Worm (Caenorhabditis elegans) whole organism, young adult: ENCODE results near the gene F56D2.8.

Experiments used
- B0019.2 ChIP-seq: fragments of 200-800 bp; sonication (Bioruptor generic); conservative IDR thresholded peaks from 2 replicates; pipeline ENCODE4 v1.3.6; 2022; ENCODE audit warnings: missing genetic modification reagents, missing genetic modification characterization, missing compliant biosample characterization
- ama-1 ChIP-seq, 3 experiments: fragments of 150-350 bp in 1 of 3; sonication (generic microtip) in 2 of 3; optimal IDR thresholded peaks; 2 replicates each; lab custom pipeline; 2014 to 2018; ENCODE audit warnings: missing biosample characterization in 2 of 3, missing genetic modification characterization in 2 of 3, missing genetic modification reagents in 2 of 3
- hlh-12 ChIP-seq: sonication (generic microtip); optimal IDR thresholded peaks from 2 replicates; lab custom pipeline; 2016; ENCODE audit warnings: missing genetic modification characterization, missing compliant biosample characterization
- sptf-2 ChIP-seq: fragments of 200-800 bp; sonication (Bioruptor generic); optimal IDR thresholded peaks from 2 replicates; lab custom pipeline; 2018; ENCODE audit warnings: mild to moderate bottlenecking, missing genetic modification characterization, missing compliant biosample characterization

DNA sequence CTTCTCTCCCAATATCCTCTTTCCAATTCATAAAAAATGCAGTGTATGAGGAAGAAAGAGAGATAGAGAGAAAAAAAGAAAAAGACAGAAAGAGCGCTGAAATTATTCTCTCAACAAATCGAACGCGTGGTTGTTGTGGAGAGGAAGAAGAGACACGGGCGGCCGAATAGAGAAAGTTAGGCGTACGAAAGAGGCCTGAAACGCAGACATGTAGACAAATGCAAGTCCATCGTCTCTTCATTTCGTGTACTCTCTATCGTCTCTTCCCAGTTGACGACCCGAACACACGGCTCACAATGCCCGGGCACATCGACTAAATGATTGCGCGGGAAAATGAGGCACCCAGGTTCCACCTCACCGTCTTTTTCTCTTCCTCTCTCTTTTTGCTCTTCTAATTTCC is 38.6 kb upstream of the F56D2.8 start:
- TF ChIP-seq ama-1 (optimal IDR thresholded peaks at IDR 0.05; lab: Kevin White, UChicago) (no peak), ama-1 (GFP tag; optimal IDR thresholded peaks at IDR 0.05; lab: Kevin White, UChicago) (no peak), sptf-2 (GFP tag; lab: Kevin White, UChicago) (no peak), B0019.2 (GFP tag; lab: Robert Waterston, UW) (no peak), hlh-12 (tag; lab: Kevin White, UChicago) (no peak)
